Worm (Caenorhabditis elegans) whole organism, midembryonic: Measurements from ENCODE around the gene F53E10.5.
"Not testable (repeated sequence)": the region's sequence is repeated elsewhere in the genome, so short reads cannot be mapped to it uniquely, and the experiment has no call there.

Experiments
- T22C8.4 ChIP-seq: fragments of 200-800 bp; sonication (Bioruptor generic); IDR thresholded peaks from 2 replicates; pipeline ENCODE4 v1.3.6; 2022; ENCODE audit warnings: missing genetic modification characterization, missing compliant biosample characterization
- cog-1 ChIP-seq: sonication (generic microtip); optimal IDR thresholded peaks from 2 replicates; lab custom pipeline; 2016; ENCODE audit warnings: missing genetic modification characterization, missing compliant biosample characterization
- flt-1 ChIP-seq: fragments of 200-800 bp; sonication (Bioruptor generic); IDR thresholded peaks from 2 replicates; pipeline ENCODE4 v1.3.6; 2022; ENCODE audit warnings: missing genetic modification characterization, missing compliant biosample characterization
- klf-2 ChIP-seq: fragments of 200-800 bp; sonication (Bioruptor generic); conservative IDR thresholded peaks from 2 replicates; pipeline ENCODE4 v1.3.6; 2022; ENCODE audit warnings: missing genetic modification reagents, missing genetic modification characterization, missing compliant biosample characterization
- med-1 ChIP-seq: sonication (generic microtip); optimal IDR thresholded peaks from 2 replicates; lab custom pipeline; 2017; ENCODE audit warnings: missing genetic modification characterization, mild to moderate bottlenecking, missing compliant biosample characterization, antibody characterized with exemption, missing genetic modification reagents; ENCODE audit not compliant: insufficient read depth
- ref-1 ChIP-seq: fragments of 200-800 bp; sonication (Bioruptor generic); conservative IDR thresholded peaks from 2 replicates; pipeline ENCODE4 v1.3.6; 2022; ENCODE audit warnings: missing genetic modification reagents, missing genetic modification characterization, missing compliant biosample characterization
- tab-1 ChIP-seq: fragments of 200-800 bp; sonication (Bioruptor generic); IDR thresholded peaks from 2 replicates; pipeline ENCODE4 v1.3.6; 2022; ENCODE audit warnings: missing genetic modification characterization, missing compliant biosample characterization
- ztf-23 ChIP-seq: fragments of 200-800 bp; sonication (Bioruptor generic); IDR thresholded peaks from 2 replicates; pipeline ENCODE4 v1.3.6; 2022; ENCODE audit warnings: missing genetic modification reagents, missing genetic modification characterization, missing compliant biosample characterization
- ztf-29 ChIP-seq: fragments of 200-800 bp; sonication (Bioruptor generic); IDR thresholded peaks from 2 replicates; pipeline ENCODE4 v1.3.6; 2022; ENCODE audit warnings: missing genetic modification reagents, missing genetic modification characterization, missing compliant biosample characterization

ce11 chrV:2561390-2561789 lies 37.3 kb downstream of the F53E10.5 start, which contains the start of gene gst-10:
- TF ChIP-seq klf-2; flt-1 (GFP tag; lab: Robert Waterston, UW); T22C8.4 (GFP tag; lab: Robert Waterston, UW); ztf-23; cog-1 (tag; lab: Kevin White, UChicago); med-1; tab-1 (GFP tag; lab: Robert Waterston, UW); ztf-29 (GFP tag; lab: Robert Waterston, UW); ref-1: not testable (repeated sequence)
